Worm (Caenorhabditis elegans) whole organism, L3 larva: ENCODE measurements around the gene W09H1.1.

Experiments
- ZK546.5 ChIP-seq: sonication (generic microtip); optimal IDR thresholded peaks from 2 replicates; lab custom pipeline; 2017; ENCODE audit warnings: missing biosample characterization, missing genetic modification characterization
- ama-1 ChIP-seq: fragments of 150-350 bp; optimal IDR thresholded peaks from 2 replicates; lab custom pipeline; 2018
- ceh-16 ChIP-seq: sonication (generic microtip); optimal IDR thresholded peaks from 2 replicates; lab custom pipeline; 2017; ENCODE audit warnings: missing biosample characterization, missing genetic modification characterization
- ceh-28 ChIP-seq: fragments of 150-350 bp; optimal IDR thresholded peaks from 2 replicates; lab custom pipeline; 2014; ENCODE audit warnings: missing biosample characterization, missing genetic modification reagents, missing genetic modification characterization
- daf-12 ChIP-seq: fragments of 150-350 bp; optimal IDR thresholded peaks from 2 replicates; lab custom pipeline; 2014; ENCODE audit warnings: missing biosample characterization, missing genetic modification reagents, missing genetic modification characterization
- egl-5 ChIP-seq: fragments of 150-350 bp; optimal IDR thresholded peaks from 2 replicates; lab custom pipeline; 2017; ENCODE audit warnings: missing biosample characterization, missing genetic modification reagents, missing genetic modification characterization, inconsistent platforms
- elt-1 ChIP-seq: fragments of 150-350 bp; optimal IDR thresholded peaks from 2 replicates; lab custom pipeline; 2014; ENCODE audit warnings: missing biosample characterization, missing genetic modification characterization
- elt-3 ChIP-seq, 3 experiments: fragments of 150-350 bp in 1 of 3; sonication (generic microtip) in 2 of 3; optimal IDR thresholded peaks; 2 replicates in 2 of 3; 4 replicates in 1 of 3; lab custom pipeline; 2014 to 2017; ENCODE audit warnings: missing biosample characterization in 3 of 3, missing genetic modification characterization in 3 of 3
- eor-1 ChIP-seq, 2 experiments: fragments of 150-350 bp; optimal IDR thresholded peaks; 2 replicates each; lab custom pipeline; 2014 to 2018; ENCODE audit warnings: missing biosample characterization in 2 of 2, missing genetic modification characterization in 2 of 2
- fkh-10 ChIP-seq: sonication (generic microtip); optimal IDR thresholded peaks from 2 replicates; lab custom pipeline; 2017; ENCODE audit warnings: missing biosample characterization, missing genetic modification reagents, missing genetic modification characterization
- fkh-2 ChIP-seq: fragments of 150-350 bp; optimal IDR thresholded peaks from 2 replicates; lab custom pipeline; 2014; ENCODE audit warnings: missing biosample characterization, missing genetic modification reagents, missing genetic modification characterization
- fos-1 ChIP-seq: fragments of 150-350 bp; optimal IDR thresholded peaks from 2 replicates; lab custom pipeline; 2014; ENCODE audit warnings: missing biosample characterization, missing genetic modification characterization
- jun-1 ChIP-seq: fragments of 150-350 bp; optimal IDR thresholded peaks from 2 replicates; lab custom pipeline; 2014; ENCODE audit warnings: missing biosample characterization, missing genetic modification reagents, missing genetic modification characterization
- lin-15B ChIP-seq: fragments of 150-350 bp; optimal IDR thresholded peaks from 2 replicates; lab custom pipeline; 2014; ENCODE audit warnings: missing biosample characterization, missing genetic modification characterization
- lin-39 ChIP-seq: fragments of 150-350 bp; optimal IDR thresholded peaks from 2 replicates; lab custom pipeline; 2018; ENCODE audit warnings: missing biosample characterization, missing genetic modification reagents, missing genetic modification characterization
- mdl-1 ChIP-seq: fragments of 150-350 bp; optimal IDR thresholded peaks from 2 replicates; lab custom pipeline; 2014; ENCODE audit warnings: missing biosample characterization, missing genetic modification characterization
- mml-1 ChIP-seq: fragments of 150-350 bp; sonication (generic microtip); optimal IDR thresholded peaks from 3 replicates; lab custom pipeline; 2014; ENCODE audit warnings: missing biosample characterization, missing genetic modification characterization
- nfya-1 ChIP-seq: sonication (generic microtip); optimal IDR thresholded peaks from 2 replicates; lab custom pipeline; 2017; ENCODE audit warnings: missing genetic modification characterization, mild to moderate bottlenecking, missing compliant biosample characterization, antibody characterized with exemption, moderate library complexity; ENCODE audit not compliant: insufficient read depth
- nhr-12 ChIP-seq: fragments of 150-350 bp; optimal IDR thresholded peaks from 2 replicates; lab custom pipeline; 2014; ENCODE audit warnings: missing biosample characterization, missing genetic modification characterization
- nhr-23 ChIP-seq: fragments of 150-350 bp; optimal IDR thresholded peaks from 2 replicates; lab custom pipeline; 2014; ENCODE audit warnings: missing biosample characterization, missing genetic modification reagents, missing genetic modification characterization
- nhr-237 ChIP-seq: fragments of 150-350 bp; optimal IDR thresholded peaks from 2 replicates; lab custom pipeline; 2014; ENCODE audit warnings: missing biosample characterization, missing genetic modification characterization
- nhr-43 ChIP-seq: sonication (generic microtip); optimal IDR thresholded peaks from 2 replicates; lab custom pipeline; 2016; ENCODE audit warnings: mild to moderate bottlenecking, missing genetic modification characterization, missing compliant biosample characterization; ENCODE audit not compliant: poor library complexity, severe bottlenecking
- nhr-67 ChIP-seq: fragments of 150-350 bp; optimal IDR thresholded peaks from 2 replicates; lab custom pipeline; 2014; ENCODE audit warnings: missing biosample characterization, missing genetic modification characterization
- nhr-76 ChIP-seq: fragments of 150-350 bp; sonication (generic microtip); optimal IDR thresholded peaks from 5 replicates; lab custom pipeline; 2014; ENCODE audit warnings: missing biosample characterization, missing genetic modification characterization
- pha-4 ChIP-seq: fragments of 150-350 bp; optimal IDR thresholded peaks from 2 replicates; lab custom pipeline; 2014; ENCODE audit warnings: missing biosample characterization, missing genetic modification reagents, missing genetic modification characterization
- sea-2 ChIP-seq: fragments of 150-350 bp; sonication (generic microtip); optimal IDR thresholded peaks from 4 replicates; lab custom pipeline; 2014; ENCODE audit warnings: missing biosample characterization, missing genetic modification reagents, missing genetic modification characterization
- skn-1 ChIP-seq: fragments of 150-350 bp; optimal IDR thresholded peaks from 2 replicates; lab custom pipeline; 2014; ENCODE audit warnings: missing biosample characterization, missing genetic modification characterization
- tbx-2 ChIP-seq: sonication (generic microtip); optimal IDR thresholded peaks from 2 replicates; lab custom pipeline; 2016; ENCODE audit warnings: mild to moderate bottlenecking, missing genetic modification characterization, missing compliant biosample characterization
- unc-62 ChIP-seq: fragments of 150-350 bp; sonication (generic microtip); optimal IDR thresholded peaks from 4 replicates; lab custom pipeline; 2014; ENCODE audit warnings: missing biosample characterization, missing genetic modification reagents, missing genetic modification characterization
- ztf-4 ChIP-seq: fragments of 150-350 bp; optimal IDR thresholded peaks from 2 replicates; lab custom pipeline; 2014; ENCODE audit warnings: missing biosample characterization, missing genetic modification characterization

W09H1.1 gene

ce11 chrII:13152409-13152808 is 29.0 kb downstream of the W09H1.1 start:
- TF ChIP-seq sea-2 (GFP tag; lab: Kevin White, UChicago) = no peak
- TF ChIP-seq eor-1 (tag; optimal IDR thresholded peaks at IDR 0.05; lab: Kevin White, UChicago) = no peak

- TF ChIP-seq ztf-4 (tag; lab: Kevin White, UChicago) (no peak), mml-1 (tag; lab: Kevin White, UChicago) (no peak), lin-15B (tag; lab: Kevin White, UChicago) (no peak), pha-4 (tag; lab: Kevin White, UChicago) (no peak), unc-62 (peak; percentile 7), nhr-43 (tag; lab: Kevin White, UChicago) (peak; percentile 83), fos-1 (tag; lab: Kevin White, UChicago) (no peak), ceh-16 (tag; lab: Kevin White, UChicago) (no peak), jun-1 (tag; lab: Kevin White, UChicago) (peak; percentile 8), lin-39 (tag; lab: Kevin White, UChicago) (no peak), ceh-28 (tag; lab: Kevin White, UChicago) (no peak), egl-5 (tag; lab: Kevin White, UChicago) (no peak), ama-1 (lab: Kevin White, UChicago) (no peak), eor-1 (tag; optimal IDR thresholded peaks at IDR 0.05; lab: Kevin White, UChicago) (no peak), tbx-2 (tag; lab: Kevin White, UChicago) (no peak), elt-3 (tag; optimal IDR thresholded peaks at IDR 0.05; lab: Kevin White, UChicago) (peak in 1 of 3 experiments; percentile 23), nhr-76 (tag; lab: Kevin White, UChicago) (no peak), nhr-23 (tag; lab: Kevin White, UChicago) (peak; percentile 40)
Observed at ce11 chrII:13149965-13150364, 31.4 kb downstream of the W09H1.1 start.

- TF ChIP-seq ZK546.5 (tag; lab: Kevin White, UChicago) = no peak
- TF ChIP-seq unc-62 = no peak
- peak; percentile 32 for TF ChIP-seq nhr-43 (tag; lab: Kevin White, UChicago)
- TF ChIP-seq lin-15B (tag; lab: Kevin White, UChicago) = no peak
- no peak for TF ChIP-seq jun-1 (tag; lab: Kevin White, UChicago)
- TF ChIP-seq elt-1 (tag; lab: Kevin White, UChicago) = no peak
- no peak for TF ChIP-seq nhr-237 (tag; lab: Kevin White, UChicago)
- peak; percentile 37 for TF ChIP-seq nhr-23 (tag; lab: Kevin White, UChicago)
- no peak for TF ChIP-seq pha-4 (tag; lab: Kevin White, UChicago)
- no peak for TF ChIP-seq nhr-67 (tag; lab: Kevin White, UChicago)
- TF ChIP-seq eor-1 (tag; optimal IDR thresholded peaks at IDR 0.05; lab: Kevin White, UChicago) = no peak
- TF ChIP-seq elt-3 (tag; optimal IDR thresholded peaks at IDR 0.05; lab: Kevin White, UChicago) = peak in 1 of 3 experiments; percentile 48
- no peak for TF ChIP-seq tbx-2 (tag; lab: Kevin White, UChicago)
Observed at ce11 chrII:13148247-13148646, 33.1 kb downstream of the W09H1.1 start.

ce11 chrII:13145204-13145603 is 36.2 kb downstream of the W09H1.1 start, which contains the start of gene mltn-1:
Gene mltn-1 (minus strand): TSS chrII:13145225.
- no peak for TF ChIP-seq fos-1 (tag; lab: Kevin White, UChicago)
- TF ChIP-seq nhr-23 (tag; lab: Kevin White, UChicago) = peak; percentile 14
- no peak for TF ChIP-seq nfya-1 (tag; lab: Kevin White, UChicago)
- TF ChIP-seq lin-39 (tag; lab: Kevin White, UChicago) = no peak
- TF ChIP-seq nhr-43 (tag; lab: Kevin White, UChicago) = peak; percentile 82
- TF ChIP-seq fkh-10 (GFP tag; lab: Kevin White, UChicago) = no peak
- no peak for TF ChIP-seq ama-1 (lab: Kevin White, UChicago)
- no peak for TF ChIP-seq pha-4 (tag; lab: Kevin White, UChicago)
- no peak for TF ChIP-seq skn-1 (tag; lab: Kevin White, UChicago)
- no peak for TF ChIP-seq tbx-2 (tag; lab: Kevin White, UChicago)
- TF ChIP-seq mdl-1 (tag; lab: Kevin White, UChicago) = no peak
- no peak for TF ChIP-seq ztf-4 (tag; lab: Kevin White, UChicago)
- no peak for TF ChIP-seq jun-1 (tag; lab: Kevin White, UChicago)
- TF ChIP-seq nhr-76 (tag; lab: Kevin White, UChicago) = no peak
- no peak for TF ChIP-seq daf-12 (tag; lab: Kevin White, UChicago)
- TF ChIP-seq eor-1 (tag; optimal IDR thresholded peaks at IDR 0.05; lab: Kevin White, UChicago) = no peak
- TF ChIP-seq, all 47 proteins: peak for 2

- TF ChIP-seq unc-62 = no peak
- no peak for TF ChIP-seq fkh-2
- no peak for TF ChIP-seq ceh-28 (tag; lab: Kevin White, UChicago)
- no peak for TF ChIP-seq nhr-12 (tag; lab: Kevin White, UChicago)
- TF ChIP-seq nhr-76 (tag; lab: Kevin White, UChicago) = no peak
- TF ChIP-seq lin-39 (tag; lab: Kevin White, UChicago) = no peak
- no peak for TF ChIP-seq ceh-16 (tag; lab: Kevin White, UChicago)
- TF ChIP-seq, all 47 proteins: peak for 0
Observed at ce11 chrII:13142372-13142771, 39.0 kb downstream of the W09H1.1 start.
